Worm (Caenorhabditis elegans) whole organism, early embryonic: ENCODE results near the gene str-7.

ENCODE experiments used
- B0310.2 ChIP-seq: sonication (generic microtip); optimal IDR thresholded peaks from 2 replicates; lab custom pipeline; 2016; ENCODE audit warnings: mild to moderate bottlenecking, missing genetic modification characterization, missing compliant biosample characterization
- F13C5.2 ChIP-seq: sonication (generic microtip); optimal IDR thresholded peaks from 2 replicates; lab custom pipeline; 2017; ENCODE audit warnings: mild to moderate bottlenecking, missing genetic modification characterization, inconsistent platforms, missing compliant biosample characterization
- aly-1 ChIP-seq: sonication (generic microtip); optimal IDR thresholded peaks from 2 replicates; lab custom pipeline; 2016; ENCODE audit warnings: missing genetic modification characterization, missing compliant biosample characterization
- ama-1 ChIP-seq: fragments of 150-350 bp; optimal IDR thresholded peaks from 2 replicates; lab custom pipeline; 2014
- ceh-13 ChIP-seq: fragments of 200-800 bp; sonication (Bioruptor generic); optimal IDR thresholded peaks from 2 replicates; lab custom pipeline; 2018; ENCODE audit warnings: mild to moderate bottlenecking, missing genetic modification characterization, missing compliant biosample characterization
- ceh-36 ChIP-seq: sonication (generic microtip); optimal IDR thresholded peaks from 2 replicates; lab custom pipeline; 2016; ENCODE audit warnings: missing genetic modification characterization, inconsistent platforms, missing compliant biosample characterization
- ets-7 ChIP-seq: sonication (generic microtip); optimal IDR thresholded peaks from 2 replicates; lab custom pipeline; 2016; ENCODE audit warnings: missing genotype, missing genetic modification characterization, missing compliant biosample characterization
- flt-1 ChIP-seq: fragments of 200-800 bp; sonication (Bioruptor generic); IDR thresholded peaks from 2 replicates; pipeline ENCODE4 v1.3.6; 2022; ENCODE audit warnings: missing genetic modification characterization, missing compliant biosample characterization
- hmbx-1 ChIP-seq: sonication (generic microtip); optimal IDR thresholded peaks from 2 replicates; lab custom pipeline; 2016; ENCODE audit warnings: mild to moderate bottlenecking, missing genetic modification characterization, missing compliant biosample characterization
- hmg-4 ChIP-seq: fragments of 200-800 bp; sonication (Bioruptor generic); optimal IDR thresholded peaks from 2 replicates; lab custom pipeline; 2018; ENCODE audit warnings: mild to moderate bottlenecking, missing genetic modification characterization, missing compliant biosample characterization
- hnd-1 ChIP-seq: sonication (generic microtip); optimal IDR thresholded peaks from 2 replicates; lab custom pipeline; 2016; ENCODE audit warnings: missing genetic modification characterization, missing compliant biosample characterization
- pes-1 ChIP-seq: fragments of 200-800 bp; sonication (Bioruptor generic); IDR thresholded peaks from 2 replicates; pipeline ENCODE4 v1.3.6; 2022; ENCODE audit warnings: missing genetic modification reagents, missing genetic modification characterization, missing compliant biosample characterization
- scrt-1 ChIP-seq: fragments of 200-800 bp; sonication (Bioruptor generic); IDR thresholded peaks from 2 replicates; pipeline ENCODE4 v1.3.6; 2022; ENCODE audit warnings: missing genetic modification characterization, missing compliant biosample characterization
- sea-1 ChIP-seq: fragments of 200-800 bp; sonication (Bioruptor generic); conservative IDR thresholded peaks from 2 replicates; pipeline ENCODE4 v1.3.6; 2022; ENCODE audit warnings: missing genetic modification characterization, missing compliant biosample characterization
- tbx-11 ChIP-seq: fragments of 200-800 bp; sonication (Bioruptor generic); IDR thresholded peaks from 2 replicates; pipeline ENCODE4 v1.3.6; 2022; ENCODE audit warnings: missing genetic modification characterization, missing compliant biosample characterization
- tbx-37 ChIP-seq: fragments of 200-800 bp; sonication (Bioruptor generic); conservative IDR thresholded peaks from 2 replicates; pipeline ENCODE4 v1.3.6; 2022; ENCODE audit warnings: missing genetic modification reagents, missing genetic modification characterization, missing compliant biosample characterization
- tra-4 ChIP-seq: sonication (generic microtip); optimal IDR thresholded peaks from 2 replicates; lab custom pipeline; 2017; ENCODE audit warnings: missing genetic modification characterization, missing compliant biosample characterization

str-7 gene

DNA sequence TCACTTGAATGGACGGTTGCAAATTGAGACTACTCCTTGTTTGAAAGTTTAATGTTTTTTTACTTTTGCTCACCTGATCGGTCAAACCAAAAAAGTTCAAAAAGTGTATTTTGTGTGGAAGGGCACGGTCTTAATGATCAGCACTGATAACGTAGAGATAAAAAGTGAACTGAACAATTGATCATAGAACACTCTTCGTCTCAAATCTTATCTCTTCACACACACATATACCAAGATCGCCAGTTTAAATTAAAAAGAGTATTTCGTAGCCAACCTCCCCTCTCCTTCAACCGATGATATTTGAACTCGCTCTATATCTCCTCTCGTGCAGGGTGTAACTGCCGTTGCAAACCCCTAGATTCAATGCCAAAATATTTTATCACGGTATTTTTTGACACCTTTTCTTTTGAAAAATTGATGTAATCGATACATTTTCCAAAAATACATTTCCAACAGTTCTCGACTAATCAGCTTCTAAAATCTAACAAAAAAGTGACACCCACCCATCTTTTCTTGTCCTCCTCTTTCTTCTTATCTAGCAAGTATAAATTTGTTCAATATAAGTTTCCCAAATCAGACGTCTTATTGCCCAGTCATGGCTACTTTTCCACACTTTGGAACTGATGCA is 876 bp upstream of the str-7 start, which contains the start of gene cth-1:
Gene cth-1 (plus strand): TSS at position 578 of the 628 bp plus-strand sequence.
- no peak for TF ChIP-seq ama-1 (lab: Kevin White, UChicago)
- no peak for TF ChIP-seq F13C5.2
- no peak for TF ChIP-seq hmg-4 (GFP tag; lab: Kevin White, UChicago)
- no peak for TF ChIP-seq ets-7 (tag; lab: Kevin White, UChicago)
- TF ChIP-seq flt-1 (GFP tag; lab: Robert Waterston, UW): no peak
- no peak for TF ChIP-seq hnd-1
- no peak for TF ChIP-seq ceh-36 (tag; lab: Kevin White, UChicago)
- no peak for TF ChIP-seq ceh-13 (GFP tag; lab: Kevin White, UChicago)
- no peak for TF ChIP-seq tra-4

DNA sequence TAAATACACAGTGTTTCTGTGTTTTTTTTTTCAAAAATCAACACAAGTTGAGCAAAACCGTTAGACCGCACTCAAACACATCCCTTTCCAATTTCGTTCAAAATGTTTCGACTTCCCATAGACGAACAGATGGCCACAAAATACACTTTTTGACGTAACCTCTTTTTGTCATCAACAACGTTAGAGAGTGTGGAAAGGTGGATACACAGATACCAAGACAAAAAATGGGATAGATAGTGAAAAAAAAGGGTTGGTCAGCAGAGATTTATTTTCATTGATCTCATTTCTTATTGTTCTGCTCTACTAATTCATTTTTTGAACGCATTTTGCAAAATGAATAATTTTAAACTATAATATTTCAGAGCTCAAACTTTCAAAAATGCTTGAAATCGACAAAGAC is 4.5 kb downstream of the str-7 start:
- TF ChIP-seq ets-7 (tag; lab: Kevin White, UChicago) (no peak), tra-4 (no peak)

DNA sequence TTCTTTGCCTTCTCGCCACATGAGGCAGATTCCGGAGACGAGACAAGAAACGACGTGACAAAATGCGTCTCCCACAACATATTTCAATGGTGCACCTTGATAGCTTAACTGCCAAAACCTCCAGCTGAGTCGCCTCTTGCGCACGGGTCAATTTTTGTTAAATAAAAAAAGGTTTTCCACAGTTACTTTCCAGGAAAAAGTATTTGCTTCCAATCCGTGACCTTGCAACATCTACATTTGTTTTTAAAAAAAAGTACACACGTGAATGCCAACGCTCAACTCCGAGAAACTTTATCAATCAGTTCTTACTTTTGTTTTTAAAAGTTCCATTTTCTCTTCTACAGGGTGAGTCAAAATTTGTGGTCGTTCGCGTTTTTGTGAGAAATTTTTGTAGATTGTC is 5.1 kb downstream of the str-7 start, which contains the start of gene F22B8.7:
Gene F22B8.7 (plus strand): TSS at position 301 of the 400 bp plus-strand sequence.
- TF ChIP-seq hmbx-1 (tag; lab: Kevin White, UChicago) (no peak), F13C5.2 (no peak), pes-1 (GFP tag; lab: Robert Waterston, UW) (no peak), ama-1 (lab: Kevin White, UChicago) (no peak), B0310.2 (tag; lab: Kevin White, UChicago) (no peak), ets-7 (tag; lab: Kevin White, UChicago) (no peak), tbx-11 (no peak), ceh-13 (GFP tag; lab: Kevin White, UChicago) (no peak), scrt-1 (no peak)

DNA sequence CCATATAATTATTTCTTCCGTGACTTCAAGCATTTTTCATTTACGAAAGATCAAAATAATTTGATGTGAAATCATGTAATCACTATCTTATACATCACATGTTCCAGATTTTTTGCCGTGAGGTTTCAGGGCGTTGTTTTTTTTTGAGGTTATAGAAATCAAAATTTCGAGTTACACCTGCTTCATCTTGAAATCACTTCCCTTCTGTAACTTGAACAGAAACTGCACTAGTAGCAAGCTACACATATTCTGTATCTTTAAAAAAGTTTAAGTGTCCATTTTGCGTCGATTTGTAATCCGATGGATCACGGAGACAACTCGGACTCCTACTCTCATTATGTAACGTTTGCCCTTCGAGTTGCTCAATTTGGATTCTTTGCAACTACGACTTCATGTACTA is 8.7 kb downstream of the str-7 start, which contains the start of gene F22B8.3:
Gene F22B8.3 (plus strand): TSS at position 301 of the 400 bp plus-strand sequence.
- no peak for TF ChIP-seq ceh-13 (GFP tag; lab: Kevin White, UChicago)
- no peak for TF ChIP-seq B0310.2 (tag; lab: Kevin White, UChicago)
- TF ChIP-seq aly-1: no peak
- no peak for TF ChIP-seq F13C5.2
- TF ChIP-seq scrt-1: no peak
- TF ChIP-seq pes-1 (GFP tag; lab: Robert Waterston, UW): no peak
- no peak for TF ChIP-seq ceh-36 (tag; lab: Kevin White, UChicago)
- no peak for TF ChIP-seq hnd-1
- TF ChIP-seq sea-1: no peak
- no peak for TF ChIP-seq flt-1 (GFP tag; lab: Robert Waterston, UW)
- TF ChIP-seq hmbx-1 (tag; lab: Kevin White, UChicago): no peak
- TF ChIP-seq tra-4: no peak

DNA sequence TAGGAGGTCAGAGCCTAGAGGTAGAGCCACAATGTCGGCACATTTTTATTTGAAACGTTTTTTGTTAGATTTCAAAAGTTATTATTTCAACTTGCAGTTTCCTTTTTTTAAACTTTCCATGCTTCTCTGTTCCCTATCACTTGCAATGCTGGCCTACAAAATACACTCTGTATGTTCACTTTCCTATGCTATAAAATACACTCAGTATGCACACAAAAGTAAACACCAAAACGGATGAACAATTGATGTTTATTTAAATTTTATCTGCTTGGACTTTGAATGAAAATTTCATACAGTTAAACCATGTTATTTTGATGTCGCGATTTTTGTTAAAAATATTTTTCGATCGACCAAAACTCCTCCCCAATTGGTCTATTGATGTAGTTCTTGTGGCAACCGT is 18.7 kb downstream of the str-7 start:
- TF ChIP-seq tbx-37 (GFP tag; lab: Robert Waterston, UW) (no peak), F13C5.2 (no peak), flt-1 (GFP tag; lab: Robert Waterston, UW) (no peak), scrt-1 (no peak), ets-7 (tag; lab: Kevin White, UChicago) (no peak)

- TF ChIP-seq flt-1 (GFP tag; lab: Robert Waterston, UW): no peak
- no peak for TF ChIP-seq ama-1 (lab: Kevin White, UChicago)
- TF ChIP-seq tbx-37 (GFP tag; lab: Robert Waterston, UW): no peak
- TF ChIP-seq hnd-1: no peak
- no peak for TF ChIP-seq pes-1 (GFP tag; lab: Robert Waterston, UW)
- no peak for TF ChIP-seq ceh-13 (GFP tag; lab: Kevin White, UChicago)
- no peak for TF ChIP-seq sea-1
- no peak for TF ChIP-seq scrt-1
- no peak for TF ChIP-seq ceh-36 (tag; lab: Kevin White, UChicago)
These were observed 19.3 kb downstream of the str-7 start for ce11 chrV:16080039-16080438.

ce11 chrV:16075250-16075709 is 24.1 kb downstream of the str-7 start, which contains the start of the genes F14H3.12 and srj-29:
Gene F14H3.12, minus strand, starts transcription at chrV:16075323.
Gene srj-29, plus strand, starts transcription at chrV:16075659.
- TF ChIP-seq tbx-37 (GFP tag; lab: Robert Waterston, UW) (no peak), scrt-1 (no peak), ama-1 (lab: Kevin White, UChicago) (no peak), hmg-4 (GFP tag; lab: Kevin White, UChicago) (no peak), ceh-36 (tag; lab: Kevin White, UChicago) (no peak), aly-1 (no peak), tra-4 (no peak), ceh-13 (GFP tag; lab: Kevin White, UChicago) (no peak), F13C5.2 (no peak), ets-7 (tag; lab: Kevin White, UChicago) (no peak), hmbx-1 (tag; lab: Kevin White, UChicago) (no peak), tbx-11 (no peak), B0310.2 (tag; lab: Kevin White, UChicago) (no peak), hnd-1 (no peak), pes-1 (GFP tag; lab: Robert Waterston, UW) (no peak), sea-1 (no peak), flt-1 (GFP tag; lab: Robert Waterston, UW) (no peak)

- TF ChIP-seq aly-1 (no peak), hmg-4 (GFP tag; lab: Kevin White, UChicago) (no peak), scrt-1 (no peak), tra-4 (no peak), tbx-11 (no peak), tbx-37 (GFP tag; lab: Robert Waterston, UW) (no peak), hnd-1 (no peak), ets-7 (tag; lab: Kevin White, UChicago) (no peak), B0310.2 (tag; lab: Kevin White, UChicago) (no peak), hmbx-1 (tag; lab: Kevin White, UChicago) (no peak), F13C5.2 (no peak), sea-1 (no peak), ama-1 (lab: Kevin White, UChicago) (no peak), pes-1 (GFP tag; lab: Robert Waterston, UW) (no peak), ceh-36 (tag; lab: Kevin White, UChicago) (no peak), ceh-13 (GFP tag; lab: Kevin White, UChicago) (no peak), flt-1 (GFP tag; lab: Robert Waterston, UW) (no peak)
These were observed 25.5 kb downstream of the str-7 start, which contains the start of gene srj-10 for ce11 chrV:16073856-16074255. Gene srj-10, minus strand, starts transcription at chrV:16073956.
